Worm (Caenorhabditis elegans): Measurements from ENCODE around the gene mrpl-28.

ce11 chrII:108865-109264, 46.9 kb downstream of the mrpl-28 start, which contains the start of gene C50D2.2:
- TF ChIP-seq nhr-76 (tag; optimal IDR thresholded peaks at IDR 0.05) (no peak), ama-1 (optimal IDR thresholded peaks at IDR 0.05) (no peak), ceh-62 (tag; optimal IDR thresholded peaks at IDR 0.05) (no peak), unc-62 (GFP tag; optimal IDR thresholded peaks at IDR 0.05 in 1 of 2) (no peak), unc-62 (tag; optimal IDR thresholded peaks at IDR 0.05) (no peak)
